Worm (Caenorhabditis elegans): Measurements from ENCODE around the gene srz-78.
A peak's percentile ranks its signal among the peaks of the same experiment; 100 is the strongest.

The srz-78 gene

ce11 chrIV:3481760-3482159 is 9.8 kb upstream of the srz-78 start, which contains the start of gene srz-37:
srz-37 (minus strand) TSS chrIV:3481860.
- TF ChIP-seq egl-27 (tag; optimal IDR thresholded peaks at IDR 0.05): no peak
- no peak for TF ChIP-seq F26F4.8 (GFP tag; conservative IDR thresholded peaks at IDR 0.05)
- no peak for TF ChIP-seq mdl-1 (tag; optimal IDR thresholded peaks at IDR 0.05)
- TF ChIP-seq fos-1 (tag; optimal IDR thresholded peaks at IDR 0.05): no peak
- TF ChIP-seq cey-2 (tag; optimal IDR thresholded peaks at IDR 0.05; ENCODE audit: borderline replicate concordance, insufficient read depth): no peak
- TF ChIP-seq nhr-77 (tag; optimal IDR thresholded peaks at IDR 0.05): no peak
- no peak for TF ChIP-seq ceh-32 (tag; optimal IDR thresholded peaks at IDR 0.05; ENCODE audit: poor library complexity)
- TF ChIP-seq zfp-2 (tag; optimal IDR thresholded peaks at IDR 0.05): no peak
- TF ChIP-seq duxl-1 (tag; optimal IDR thresholded peaks at IDR 0.05; ENCODE audit: poor library complexity): no peak
- no peak for TF ChIP-seq vab-7 (GFP tag; IDR thresholded peaks at IDR 0.05)
- no peak for TF ChIP-seq hmg-1.1 (GFP tag; IDR thresholded peaks at IDR 0.05)
- TF ChIP-seq hlh-11 (tag; optimal IDR thresholded peaks at IDR 0.05): no peak
- no peak for TF ChIP-seq R02D3.7 (tag; optimal IDR thresholded peaks at IDR 0.05)
- no peak for TF ChIP-seq dve-1 (tag; optimal IDR thresholded peaks at IDR 0.05; ENCODE audit: insufficient read depth)

- TF ChIP-seq unc-62 (GFP tag; optimal IDR thresholded peaks at IDR 0.05 in 1 of 2): peak in 1 of 2 experiments; percentile 96
- no peak for TF ChIP-seq unc-62 (tag; optimal IDR thresholded peaks at IDR 0.05)
- TF ChIP-seq mxl-2 (GFP tag; conservative IDR thresholded peaks at IDR 0.05): no peak
- TF ChIP-seq ceh-82 (tag; optimal IDR thresholded peaks at IDR 0.05): no peak
- TF ChIP-seq aha-1 (tag): no peak
- TF ChIP-seq unc-39 (tag; optimal IDR thresholded peaks at IDR 0.05): no peak
Measured at ce11 chrIV:3482195-3482959, 9.2 kb upstream of the srz-78 start, which contains the start of gene srz-82. srz-82 (plus strand) TSS chrIV:3482895.

- TF ChIP-seq ceh-44 (GFP tag; IDR thresholded peaks at IDR 0.05) (no peak), ZK337.2 (GFP tag; IDR thresholded peaks at IDR 0.05) (no peak), tag-97 (GFP tag; IDR thresholded peaks at IDR 0.05) (no peak), madf-9 (GFP tag; conservative IDR thresholded peaks at IDR 0.05) (no peak), Y48G9A.11 (GFP tag; IDR thresholded peaks at IDR 0.05) (no peak), tra-1 (GFP tag; IDR thresholded peaks at IDR 0.05) (no peak), skn-1 (tag; optimal IDR thresholded peaks at IDR 0.05) (no peak), nhr-25 (tag; optimal IDR thresholded peaks at IDR 0.05; ENCODE audit: borderline replicate concordance, insufficient read depth) (no peak), ZK546.5 (tag; optimal IDR thresholded peaks at IDR 0.05) (no peak), zip-2 (tag; optimal IDR thresholded peaks at IDR 0.05) (no peak), daf-8 (GFP tag; IDR thresholded peaks at IDR 0.05) (no peak), zfp-3 (GFP tag; conservative IDR thresholded peaks at IDR 0.05) (no peak), gei-8 (GFP tag; optimal IDR thresholded peaks at IDR 0.05) (no peak), fkh-10 (GFP tag; optimal IDR thresholded peaks at IDR 0.05) (no peak)
Measured at ce11 chrIV:3493310-3493709, 1.7 kb downstream of the srz-78 start, which contains the start of gene srz-79. srz-79 (plus strand) TSS chrIV:3493610.

- TF ChIP-seq mxl-2 (GFP tag; conservative IDR thresholded peaks at IDR 0.05) (no peak), gei-8 (GFP tag; optimal IDR thresholded peaks at IDR 0.05) (no peak), aha-1 (tag) (no peak), nhr-111 (GFP tag; optimal IDR thresholded peaks at IDR 0.05) (no peak), unc-39 (tag; optimal IDR thresholded peaks at IDR 0.05) (no peak), vab-7 (GFP tag; IDR thresholded peaks at IDR 0.05) (no peak), T26A8.4 (GFP tag; IDR thresholded peaks at IDR 0.05) (no peak), ceh-44 (GFP tag; IDR thresholded peaks at IDR 0.05) (no peak), lin-13 (GFP tag; optimal IDR thresholded peaks at IDR 0.05) (no peak), F49E8.2 (tag; optimal IDR thresholded peaks at IDR 0.05; ENCODE audit: borderline replicate concordance) (no peak), D1046.2 (GFP tag; IDR thresholded peaks at IDR 0.05) (no peak), nhr-28 (tag; optimal IDR thresholded peaks at IDR 0.05) (no peak), nhr-41 (GFP tag; IDR thresholded peaks at IDR 0.05) (no peak), rbr-2 (tag; optimal IDR thresholded peaks at IDR 0.05) (no peak), lin-38 (GFP tag; IDR thresholded peaks at IDR 0.05) (no peak)
Measured at ce11 chrIV:3496358-3496757, 4.8 kb downstream of the srz-78 start, which contains the start of gene C09G12.17. C09G12.17 (minus strand) TSS chrIV:3496458.

Data from whole organism, L4 larva.